Worm (Caenorhabditis elegans): Measurements from ENCODE around the gene Y37D8A.29.

ce11 chrIII:12855394-12855793 is 36.1 kb downstream of the Y37D8A.29 start, which contains the start of gene Y37D8A.5:
- TF ChIP-seq tbx-11 (GFP tag; IDR thresholded peaks at IDR 0.05) (no peak), ama-1 (optimal IDR thresholded peaks at IDR 0.05) (no peak), hmbx-1 (tag; optimal IDR thresholded peaks at IDR 0.05) (no peak), tra-4 (tag; optimal IDR thresholded peaks at IDR 0.05) (no peak), aly-1 (tag; optimal IDR thresholded peaks at IDR 0.05) (no peak), flt-1 (GFP tag; IDR thresholded peaks at IDR 0.05) (no peak), ets-7 (tag; optimal IDR thresholded peaks at IDR 0.05) (no peak), pes-1 (GFP tag; IDR thresholded peaks at IDR 0.05) (no peak), scrt-1 (GFP tag; IDR thresholded peaks at IDR 0.05) (no peak), hnd-1 (tag; optimal IDR thresholded peaks at IDR 0.05) (no peak), F13C5.2 (tag; optimal IDR thresholded peaks at IDR 0.05) (no peak)
